Worm (Caenorhabditis elegans) whole organism, L4/young adult: ENCODE data around the gene F46C5.6.

Source experiments
- dao-5 ChIP-seq: sonication (generic microtip); optimal IDR thresholded peaks from 2 replicates; lab custom pipeline; 2016; ENCODE audit warnings: missing genotype, missing genetic modification characterization, moderate library complexity, missing compliant biosample characterization
- him-1 ChIP-seq: sonication (generic microtip); optimal IDR thresholded peaks from 2 replicates; lab custom pipeline; 2016; ENCODE audit warnings: missing genotype, missing genetic modification reagents, missing genetic modification characterization, missing compliant biosample characterization

DNA sequence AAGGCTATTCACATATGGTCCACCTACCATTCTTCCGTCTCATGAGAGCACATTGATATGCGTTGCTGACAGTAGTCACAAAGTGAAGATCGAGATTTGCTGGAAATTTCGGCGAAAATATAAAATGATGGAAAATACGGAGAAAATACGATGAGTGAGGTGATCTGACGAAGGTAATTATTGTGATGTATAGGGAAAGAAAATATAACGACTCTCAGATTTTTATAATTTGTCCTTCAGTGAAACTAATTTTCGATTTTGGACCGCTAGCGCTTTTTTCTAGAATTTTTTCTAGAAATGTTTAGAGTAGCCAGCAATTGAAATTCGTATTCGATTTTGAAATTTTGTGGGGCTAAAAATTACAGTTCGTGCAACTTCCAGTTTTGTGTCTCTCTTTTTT lies 15.1 kb downstream of the F46C5.6 start, which contains the start of gene F46C5.2:
- TF ChIP-seq dao-5 (tag; lab: Kevin White, UChicago) (no peak), him-1 (no peak)
